Worm (Caenorhabditis elegans) whole organism, L4 larva: ENCODE measurements around the gene T04B2.8.

Experiments used
- F10B5.3 ChIP-seq: sonication (generic microtip); optimal IDR thresholded peaks from 2 replicates; lab custom pipeline; 2016; ENCODE audit warnings: mild to moderate bottlenecking, missing genetic modification characterization, missing compliant biosample characterization
- ZK546.5 ChIP-seq, 2 experiments: sonication (generic microtip); optimal IDR thresholded peaks; 2 replicates each; lab custom pipeline; 2017; ENCODE audit warnings: missing biosample characterization in 2 of 2, missing genetic modification characterization in 2 of 2
- ama-1 ChIP-seq: fragments of 150-350 bp; optimal IDR thresholded peaks from 2 replicates; lab custom pipeline; 2014; ENCODE audit warnings: inconsistent platforms, mixed read lengths
- ceh-82 ChIP-seq: sonication (generic microtip); optimal IDR thresholded peaks from 2 replicates; lab custom pipeline; 2017; ENCODE audit warnings: missing biosample characterization, missing genetic modification characterization
- dve-1 ChIP-seq: sonication (generic microtip); optimal IDR thresholded peaks from 2 replicates; lab custom pipeline; 2017; ENCODE audit warnings: antibody characterized with exemption, mild to moderate bottlenecking, missing genetic modification characterization, missing compliant biosample characterization; ENCODE audit not compliant: insufficient read depth
- lin-15B ChIP-seq: fragments of 150-350 bp; sonication (generic microtip); optimal IDR thresholded peaks from 3 replicates; lab custom pipeline; 2014; ENCODE audit warnings: missing biosample characterization, missing genetic modification characterization
- nhr-28 ChIP-seq: fragments of 150-350 bp; optimal IDR thresholded peaks from 2 replicates; lab custom pipeline; 2014; ENCODE audit warnings: missing biosample characterization, missing genetic modification characterization
- nhr-48 ChIP-seq: sonication (generic microtip); optimal IDR thresholded peaks from 2 replicates; lab custom pipeline; 2016; ENCODE audit warnings: mild to moderate bottlenecking, missing genetic modification characterization, missing compliant biosample characterization
- pqm-1 ChIP-seq: sonication (generic microtip); optimal IDR thresholded peaks from 2 replicates; lab custom pipeline; 2017; ENCODE audit warnings: missing biosample characterization, missing genetic modification characterization
- set-16 ChIP-seq: fragments of 200-800 bp; sonication (Bioruptor generic); IDR thresholded peaks from 2 replicates; pipeline ENCODE4 v1.3.6; 2022; ENCODE audit warnings: missing genetic modification reagents, missing genetic modification characterization, missing compliant biosample characterization
- zag-1 ChIP-seq: fragments of 150-350 bp; optimal IDR thresholded peaks from 2 replicates; lab custom pipeline; 2014; ENCODE audit warnings: missing biosample characterization, missing genetic modification characterization
- zip-2 ChIP-seq: fragments of 150-350 bp; optimal IDR thresholded peaks from 2 replicates; lab custom pipeline; 2014; ENCODE audit warnings: missing biosample characterization, missing genetic modification characterization

ce11 chrIV:10065159-10065558 lies 14.2 kb upstream of the T04B2.8 start:
- no peak for TF ChIP-seq nhr-28
- no peak for TF ChIP-seq dve-1 (tag; lab: Kevin White, UChicago)
- no peak for TF ChIP-seq zip-2 (tag; lab: Kevin White, UChicago)
- TF ChIP-seq pqm-1 (tag; lab: Kevin White, UChicago): no peak
- TF ChIP-seq lin-15B: no peak
- no peak for TF ChIP-seq ZK546.5 (tag; optimal IDR thresholded peaks at IDR 0.05; lab: Kevin White, UChicago)
- TF ChIP-seq nhr-48 (tag; lab: Kevin White, UChicago): no peak
- TF ChIP-seq set-16 (GFP tag; lab: Robert Waterston, UW): no peak
- TF ChIP-seq ama-1 (lab: Kevin White, UChicago): no peak
- no peak for TF ChIP-seq zag-1
- TF ChIP-seq ceh-82 (tag; lab: Kevin White, UChicago): no peak
- TF ChIP-seq F10B5.3 (tag; lab: Kevin White, UChicago): no peak
